Worm (Caenorhabditis elegans) whole organism, L1 larva: ENCODE measurements around the gene acp-3.

ENCODE experiments used
- dpl-1 ChIP-seq, 3 experiments: fragments of 150-350 bp in 2 of 3; sonication (generic microtip) in 1 of 3; optimal IDR thresholded peaks; 2 replicates each; lab custom pipeline; 2014 to 2017; ENCODE audit warnings: missing biosample characterization in 3 of 3, missing genetic modification characterization in 3 of 3, missing genetic modification reagents in 3 of 3
- hlh-17 ChIP-seq: fragments of 200-800 bp; sonication (Bioruptor generic); optimal IDR thresholded peaks from 2 replicates; lab custom pipeline; 2018; ENCODE audit warnings: missing genetic modification characterization, mild to moderate bottlenecking, missing compliant biosample characterization, moderate library complexity, borderline replicate concordance
- lin-15B ChIP-seq: fragments of 150-350 bp; sonication (generic microtip); optimal IDR thresholded peaks from 3 replicates; lab custom pipeline; 2014; ENCODE audit warnings: missing biosample characterization, missing genetic modification characterization
- mdl-1 ChIP-seq, 2 experiments: fragments of 150-350 bp; optimal IDR thresholded peaks; 2 replicates each; lab custom pipeline; 2014 to 2017; ENCODE audit warnings: missing biosample characterization in 2 of 2, missing genetic modification characterization in 2 of 2, inconsistent platforms in 1 of 2
- mep-1 ChIP-seq: fragments of 150-350 bp; optimal IDR thresholded peaks from 2 replicates; lab custom pipeline; 2014; ENCODE audit warnings: missing biosample characterization, missing genetic modification characterization
- nhr-11 ChIP-seq: fragments of 150-350 bp; optimal IDR thresholded peaks from 2 replicates; lab custom pipeline; 2014; ENCODE audit warnings: missing biosample characterization, missing genetic modification characterization
- nhr-12 ChIP-seq: sonication (generic microtip); optimal IDR thresholded peaks from 2 replicates; lab custom pipeline; 2017; ENCODE audit warnings: missing biosample characterization, missing genetic modification characterization
- sptf-1 ChIP-seq: fragments of 150-350 bp; optimal IDR thresholded peaks from 2 replicates; lab custom pipeline; 2014; ENCODE audit warnings: missing biosample characterization, missing genetic modification characterization
- ztf-4 ChIP-seq: fragments of 150-350 bp; optimal IDR thresholded peaks from 2 replicates; lab custom pipeline; 2014; ENCODE audit warnings: missing biosample characterization, missing genetic modification characterization

ce11 chrII:8415035-8415434 is 21.9 kb downstream of the acp-3 start:
- TF ChIP-seq mdl-1 (tag; optimal IDR thresholded peaks at IDR 0.05; lab: Kevin White, UChicago) (no peak), lin-15B (tag; lab: Kevin White, UChicago) (no peak), mep-1 (tag; lab: Kevin White, UChicago) (no peak), sptf-1 (no peak), nhr-11 (no peak), hlh-17 (no peak), ztf-4 (no peak), dpl-1 (GFP tag; optimal IDR thresholded peaks at IDR 0.05; lab: Kevin White, UChicago) (no peak), nhr-12 (tag; lab: Kevin White, UChicago) (no peak)
